Worm (Caenorhabditis elegans) whole organism, mixed stage, embryonic: Measurements from ENCODE around the gene K02A6.1.

ENCODE experiments used
- bed-3 ChIP-seq: fragments of 200-800 bp; sonication (Bioruptor generic); optimal IDR thresholded peaks from 3 replicates; lab custom pipeline; 2018; ENCODE audit warnings: mild to moderate bottlenecking, missing genetic modification characterization, moderate library complexity, missing compliant biosample characterization
- blmp-1 ChIP-seq: fragments of 150-350 bp; optimal IDR thresholded peaks from 2 replicates; lab custom pipeline; 2014; ENCODE audit warnings: missing biosample characterization, missing genetic modification characterization
- ceh-39 ChIP-seq: fragments of 150-350 bp; optimal IDR thresholded peaks from 2 replicates; lab custom pipeline; 2014; ENCODE audit warnings: missing biosample characterization, missing genetic modification characterization
- ceh-43 ChIP-seq: fragments of 200-800 bp; sonication (Bioruptor generic); optimal IDR thresholded peaks from 2 replicates; lab custom pipeline; 2018; ENCODE audit warnings: mild to moderate bottlenecking, missing genetic modification characterization, moderate library complexity, missing compliant biosample characterization
- ces-1 ChIP-seq: fragments of 150-350 bp; optimal IDR thresholded peaks from 2 replicates; lab custom pipeline; 2014; ENCODE audit warnings: missing biosample characterization, missing genetic modification reagents, missing genetic modification characterization
- cnd-1 ChIP-seq: fragments of 200-800 bp; sonication (Bioruptor generic); optimal IDR thresholded peaks from 2 replicates; lab custom pipeline; 2018; ENCODE audit warnings: mild to moderate bottlenecking, missing genetic modification characterization, missing compliant biosample characterization
- drap-1 ChIP-seq: fragments of 200-800 bp; sonication (Bioruptor generic); optimal IDR thresholded peaks from 3 replicates; lab custom pipeline; 2018; ENCODE audit warnings: mild to moderate bottlenecking, missing genetic modification characterization, missing compliant biosample characterization
- elt-1 ChIP-seq: sonication (generic microtip); optimal IDR thresholded peaks from 2 replicates; lab custom pipeline; 2017; ENCODE audit warnings: missing genetic modification characterization, mild to moderate bottlenecking, missing compliant biosample characterization, antibody characterized with exemption, moderate library complexity, borderline replicate concordance; ENCODE audit not compliant: insufficient read depth
- elt-3 ChIP-seq: fragments of 150-350 bp; optimal IDR thresholded peaks from 2 replicates; lab custom pipeline; 2014; ENCODE audit warnings: missing biosample characterization, missing genetic modification characterization
- flh-1 ChIP-seq: fragments of 200-800 bp; sonication (Bioruptor generic); optimal IDR thresholded peaks from 2 replicates; lab custom pipeline; 2018; ENCODE audit warnings: mild to moderate bottlenecking, missing genetic modification characterization, moderate library complexity, missing compliant biosample characterization
- ham-2 ChIP-seq: fragments of 200-800 bp; sonication (Bioruptor generic); optimal IDR thresholded peaks from 2 replicates; lab custom pipeline; 2018; ENCODE audit warnings: mild to moderate bottlenecking, missing genetic modification characterization, missing compliant biosample characterization
- hlh-1 ChIP-seq: fragments of 150-350 bp; optimal IDR thresholded peaks from 2 replicates; lab custom pipeline; 2014; ENCODE audit warnings: missing biosample characterization, missing genetic modification reagents, missing genetic modification characterization
- lin-13 ChIP-seq: fragments of 150-350 bp; optimal IDR thresholded peaks from 2 replicates; lab custom pipeline; 2014; ENCODE audit warnings: missing biosample characterization, missing genetic modification characterization
- lin-32 ChIP-seq: fragments of 200-800 bp; sonication (Bioruptor generic); optimal IDR thresholded peaks from 2 replicates; lab custom pipeline; 2018; ENCODE audit warnings: mild to moderate bottlenecking, missing genetic modification characterization, missing compliant biosample characterization
- lsy-2 ChIP-seq: fragments of 150-350 bp; optimal IDR thresholded peaks from 2 replicates; lab custom pipeline; 2014; ENCODE audit warnings: missing biosample characterization, missing genetic modification characterization
- mab-5 ChIP-seq: fragments of 150-350 bp; optimal IDR thresholded peaks from 2 replicates; lab custom pipeline; 2014; ENCODE audit warnings: missing biosample characterization, missing genetic modification characterization
- mep-1 ChIP-seq: fragments of 150-350 bp; optimal IDR thresholded peaks from 2 replicates; lab custom pipeline; 2017; ENCODE audit warnings: missing biosample characterization, missing genetic modification reagents, missing genetic modification characterization, inconsistent platforms
- nhr-12 ChIP-seq: fragments of 150-350 bp; optimal IDR thresholded peaks from 2 replicates; lab custom pipeline; 2014; ENCODE audit warnings: missing biosample characterization, missing genetic modification characterization
- nhr-2 ChIP-seq: fragments of 150-350 bp; optimal IDR thresholded peaks from 2 replicates; lab custom pipeline; 2014; ENCODE audit warnings: missing biosample characterization, missing genetic modification characterization
- nhr-237 ChIP-seq: fragments of 150-350 bp; optimal IDR thresholded peaks from 2 replicates; lab custom pipeline; 2014; ENCODE audit warnings: missing biosample characterization, missing genetic modification characterization
- nhr-76 ChIP-seq: sonication (generic microtip); optimal IDR thresholded peaks from 2 replicates; lab custom pipeline; 2017; ENCODE audit warnings: missing biosample characterization, missing genetic modification characterization
- pha-4 ChIP-seq: fragments of 150-350 bp; optimal IDR thresholded peaks from 2 replicates; lab custom pipeline; 2018; ENCODE audit warnings: missing biosample characterization, missing genetic modification reagents, missing genetic modification characterization
- sem-2 ChIP-seq: fragments of 200-800 bp; sonication (Bioruptor generic); optimal IDR thresholded peaks from 2 replicates; lab custom pipeline; 2018; ENCODE audit warnings: mild to moderate bottlenecking, missing genetic modification characterization, missing compliant biosample characterization
- snpc-4 ChIP-seq: fragments of 150-350 bp; optimal IDR thresholded peaks from 2 replicates; lab custom pipeline; 2014; ENCODE audit warnings: missing biosample characterization, missing genetic modification characterization
- sptf-1 ChIP-seq: sonication (generic microtip); optimal IDR thresholded peaks from 2 replicates; lab custom pipeline; 2017; ENCODE audit warnings: mild to moderate bottlenecking, missing genetic modification characterization, moderate library complexity, missing compliant biosample characterization
- unc-120 ChIP-seq: sonication (generic microtip); optimal IDR thresholded peaks from 2 replicates; lab custom pipeline; 2017; ENCODE audit warnings: missing genetic modification characterization, missing compliant biosample characterization; ENCODE audit not compliant: poor library complexity, severe bottlenecking
- unc-39 ChIP-seq: fragments of 150-350 bp; optimal IDR thresholded peaks from 2 replicates; lab custom pipeline; 2014; ENCODE audit warnings: missing biosample characterization, missing genetic modification characterization
- unc-62 ChIP-seq: fragments of 150-350 bp; optimal IDR thresholded peaks from 2 replicates; lab custom pipeline; 2014; ENCODE audit warnings: missing biosample characterization, missing genetic modification reagents, missing genetic modification characterization
- zip-8 ChIP-seq: fragments of 150-350 bp; optimal IDR thresholded peaks from 2 replicates; lab custom pipeline; 2014; ENCODE audit warnings: missing biosample characterization, missing genetic modification characterization
- ztf-11 ChIP-seq: fragments of 150-350 bp; optimal IDR thresholded peaks from 2 replicates; lab custom pipeline; 2014; ENCODE audit warnings: missing biosample characterization, missing genetic modification characterization

Gene K02A6.1

DNA sequence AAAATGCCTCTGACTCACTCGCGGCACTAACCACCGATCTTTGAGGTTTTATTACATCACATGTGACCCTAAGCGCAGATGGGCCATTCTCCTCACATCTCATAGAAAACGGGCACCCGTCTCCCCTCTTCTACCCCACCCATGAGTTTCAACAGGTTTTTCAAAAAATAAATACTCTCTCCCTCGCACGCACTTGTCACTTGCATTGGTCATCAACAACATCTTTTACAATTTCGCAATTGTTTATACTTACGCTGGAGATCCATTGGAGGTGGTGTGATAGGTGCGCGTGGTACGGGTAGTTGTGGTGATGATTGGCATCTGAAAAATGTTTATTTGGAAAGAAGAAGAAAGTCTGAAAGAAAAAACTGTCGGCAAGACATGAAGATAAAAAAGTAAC lies 16.5 kb downstream of the K02A6.1 start, which contains the start of gene M60.4:
TSS of gene M60.4 (minus strand) at position 321 of the 400 bp plus-strand sequence.
- no peak for TF ChIP-seq lin-32 (GFP tag; lab: Kevin White, UChicago)
- TF ChIP-seq unc-62: peak; percentile 54
- TF ChIP-seq, all 35 proteins: peak for 1

DNA sequence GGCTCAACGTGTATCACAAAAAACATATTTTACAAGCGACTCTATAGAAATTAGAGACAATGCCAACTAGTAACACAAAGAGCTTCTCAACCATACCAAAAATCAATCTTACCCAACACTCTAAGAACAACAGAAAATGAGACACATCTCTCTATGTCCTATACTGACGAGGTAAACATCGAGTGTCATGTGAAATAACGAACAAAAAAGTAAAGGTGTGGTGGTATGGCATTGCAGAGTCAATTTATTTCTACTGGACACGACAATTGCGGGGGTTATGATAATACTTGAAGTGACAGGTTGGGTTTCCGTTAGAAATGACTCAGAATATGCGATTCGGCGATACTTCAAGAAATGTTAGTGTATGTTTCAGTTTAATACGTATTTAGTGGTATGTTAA lies 17.0 kb downstream of the K02A6.1 start:
- TF ChIP-seq zip-8 (tag; lab: Kevin White, UChicago): no peak
- TF ChIP-seq mep-1 (tag; lab: Kevin White, UChicago): no peak
- no peak for TF ChIP-seq lin-32 (GFP tag; lab: Kevin White, UChicago)
- TF ChIP-seq ces-1: no peak
- no peak for TF ChIP-seq ham-2
- no peak for TF ChIP-seq blmp-1
- no peak for TF ChIP-seq ztf-11 (tag; lab: Kevin White, UChicago)
- no peak for TF ChIP-seq elt-1 (tag; lab: Kevin White, UChicago)
- TF ChIP-seq unc-39 (tag; lab: Kevin White, UChicago): no peak
- TF ChIP-seq lsy-2 (tag; lab: Kevin White, UChicago): no peak
- TF ChIP-seq nhr-237 (tag; lab: Kevin White, UChicago): no peak
- TF ChIP-seq lin-13 (tag; lab: Kevin White, UChicago): no peak
- no peak for TF ChIP-seq unc-62
- no peak for TF ChIP-seq hlh-1 (tag; lab: Kevin White, UChicago)
- no peak for TF ChIP-seq elt-3
- TF ChIP-seq pha-4 (tag; lab: Kevin White, UChicago): no peak
- TF ChIP-seq unc-120 (tag; lab: Kevin White, UChicago): no peak

- TF ChIP-seq elt-3 (no peak), sem-2 (GFP tag; lab: Kevin White, UChicago) (no peak), nhr-76 (tag; lab: Kevin White, UChicago) (no peak), unc-120 (tag; lab: Kevin White, UChicago) (no peak), unc-62 (no peak), hlh-1 (tag; lab: Kevin White, UChicago) (no peak), ham-2 (no peak), ceh-43 (GFP tag; lab: Kevin White, UChicago) (no peak), flh-1 (no peak), elt-1 (tag; lab: Kevin White, UChicago) (no peak), sptf-1 (tag; lab: Kevin White, UChicago) (no peak)
Measured at ce11 chrX:8238639-8239055, 19.1 kb downstream of the K02A6.1 start.

ce11 chrX:8241906-8242305 lies 22.4 kb downstream of the K02A6.1 start, which contains the start of gene endu-2:
Gene endu-2 (plus strand): TSS chrX:8242301.
- TF ChIP-seq drap-1: no peak
- TF ChIP-seq nhr-12 (tag; lab: Kevin White, UChicago): no peak
- no peak for TF ChIP-seq snpc-4 (tag; lab: Kevin White, UChicago)
- no peak for TF ChIP-seq lin-32 (GFP tag; lab: Kevin White, UChicago)
- no peak for TF ChIP-seq sptf-1 (tag; lab: Kevin White, UChicago)
- TF ChIP-seq cnd-1 (tag; lab: Kevin White, UChicago): no peak
- TF ChIP-seq nhr-2 (tag; lab: Kevin White, UChicago): no peak
- no peak for TF ChIP-seq ceh-39 (tag; lab: Kevin White, UChicago)
- no peak for TF ChIP-seq elt-3
- TF ChIP-seq sem-2 (GFP tag; lab: Kevin White, UChicago): no peak
- no peak for TF ChIP-seq nhr-237 (tag; lab: Kevin White, UChicago)
- no peak for TF ChIP-seq mab-5 (tag; lab: Kevin White, UChicago)
- no peak for TF ChIP-seq elt-1 (tag; lab: Kevin White, UChicago)
- TF ChIP-seq lin-13 (tag; lab: Kevin White, UChicago): no peak
- TF ChIP-seq blmp-1: no peak
- no peak for TF ChIP-seq zip-8 (tag; lab: Kevin White, UChicago)
- no peak for TF ChIP-seq nhr-76 (tag; lab: Kevin White, UChicago)
- TF ChIP-seq unc-62: no peak
- TF ChIP-seq lsy-2 (tag; lab: Kevin White, UChicago): no peak
- TF ChIP-seq mep-1 (tag; lab: Kevin White, UChicago): no peak

- TF ChIP-seq ces-1 (no peak), unc-120 (tag; lab: Kevin White, UChicago) (no peak), ztf-11 (tag; lab: Kevin White, UChicago) (no peak), ceh-43 (GFP tag; lab: Kevin White, UChicago) (no peak), sem-2 (GFP tag; lab: Kevin White, UChicago) (no peak), lin-13 (tag; lab: Kevin White, UChicago) (no peak), nhr-237 (tag; lab: Kevin White, UChicago) (no peak), ceh-39 (tag; lab: Kevin White, UChicago) (no peak), pha-4 (tag; lab: Kevin White, UChicago) (no peak), drap-1 (no peak), nhr-12 (tag; lab: Kevin White, UChicago) (no peak), unc-39 (tag; lab: Kevin White, UChicago) (no peak), bed-3 (GFP tag; lab: Kevin White, UChicago) (no peak), flh-1 (no peak), mab-5 (tag; lab: Kevin White, UChicago) (no peak), cnd-1 (tag; lab: Kevin White, UChicago) (no peak)
Measured at ce11 chrX:8243116-8243515, 23.6 kb downstream of the K02A6.1 start.
